Fruit fly (Drosophila melanogaster) whole organism, wandering third instar larva: Measurements from ENCODE around the gene nab.

Experiments used
- Abd-B ChIP-seq: fragments of >200 bp; optimal IDR thresholded peaks from 2 replicates; lab custom pipeline; 2017; ENCODE audit warnings: missing biosample characterization, missing genetic modification characterization
- Dfd ChIP-seq: fragments of >200 bp; optimal IDR thresholded peaks from 2 replicates; lab custom pipeline; 2017; ENCODE audit warnings: missing biosample characterization, missing genetic modification characterization
- Dif ChIP-seq: fragments of 200-275, 200-300 bp; sonication (Bioruptor generic); optimal IDR thresholded peaks from 2 replicates; lab custom pipeline; 2018; ENCODE audit warnings: missing biosample characterization, missing genetic modification characterization; ENCODE audit not compliant: partially characterized antibody
- HLH106 ChIP-seq: fragments of 200-800 bp; optimal IDR thresholded peaks from 3 replicates; lab custom pipeline; 2019; ENCODE audit warnings: missing biosample characterization, mild to moderate bottlenecking, missing genetic modification characterization, moderate library complexity
- Mio ChIP-seq: sonication (Bioruptor generic); optimal IDR thresholded peaks from 2 replicates; lab custom pipeline; 2016; ENCODE audit warnings: missing biosample characterization, missing genetic modification characterization
- br ChIP-seq: fragments of 200-800 bp; sonication (Bioruptor generic); optimal IDR thresholded peaks from 2 replicates; lab custom pipeline; 2016; ENCODE audit warnings: missing biosample characterization, missing genetic modification characterization
- dsf ChIP-seq: sonication (Bioruptor generic); optimal IDR thresholded peaks from 2 replicates; lab custom pipeline; 2016; ENCODE audit warnings: missing biosample characterization, missing genetic modification characterization, borderline replicate concordance
- ey ChIP-seq: fragments of 200-800 bp; sonication (Bioruptor generic); optimal IDR thresholded peaks from 2 replicates; lab custom pipeline; 2016; ENCODE audit warnings: missing biosample characterization, missing genetic modification characterization
- fru ChIP-seq: fragments of 200-800 bp; sonication (Bioruptor generic); optimal IDR thresholded peaks from 3 replicates; lab custom pipeline; 2016; ENCODE audit warnings: missing biosample characterization, mild to moderate bottlenecking, missing genetic modification characterization
- pan ChIP-seq: fragments of >200 bp; optimal IDR thresholded peaks from 2 replicates; lab custom pipeline; 2017
- psq ChIP-seq: fragments of 200-800 bp; sonication (Bioruptor generic); optimal IDR thresholded peaks from 3 replicates; lab custom pipeline; 2017; ENCODE audit warnings: missing biosample characterization, mild to moderate bottlenecking, missing genetic modification characterization, moderate library complexity
- woc ChIP-seq: sonication (Bioruptor generic); optimal IDR thresholded peaks from 2 replicates; lab custom pipeline; 2016; ENCODE audit warnings: missing biosample characterization, mild to moderate bottlenecking, missing genetic modification characterization

DNA sequence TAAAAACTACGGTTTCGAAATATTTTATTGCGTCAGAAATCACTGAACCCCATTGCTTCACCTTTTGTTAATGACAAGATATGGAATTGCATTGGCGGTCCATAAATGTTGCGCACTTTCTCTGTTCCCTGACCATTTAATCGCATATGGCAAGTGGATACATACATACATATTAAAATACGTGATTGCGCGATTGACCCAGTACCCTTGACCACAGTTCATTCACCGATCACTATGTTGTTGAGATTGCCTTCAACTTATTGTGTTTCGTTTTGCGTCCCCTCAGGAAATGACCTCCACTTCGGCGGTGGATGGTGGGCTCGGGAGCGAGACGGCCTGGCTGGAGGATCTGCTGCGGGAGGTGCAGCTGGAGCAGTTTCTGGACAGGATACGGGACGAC is 50.5 kb downstream of the nab start:
- TF ChIP-seq fru (no peak), Dif (GFP tag; lab: Kevin White, UChicago) (no peak), Dfd (GFP tag; lab: Kevin White, UChicago) (no peak), HLH106 (tag; lab: Kevin White, UChicago) (no peak), psq (GFP tag; lab: Kevin White, UChicago) (no peak), br (GFP tag; lab: Kevin White, UChicago) (no peak), ey (GFP tag; lab: Kevin White, UChicago) (no peak), dsf (no peak), Abd-B (GFP tag; lab: Kevin White, UChicago) (no peak), Mio (no peak), pan (lab: Kevin White, UChicago) (no peak), woc (no peak)
